Worm (Caenorhabditis elegans) whole organism, L4 larva: ENCODE measurements around the gene Y69H2.1.
A peak's percentile ranks its signal among the peaks of the same experiment; 100 is the strongest.

Experiments used
- F10B5.3 ChIP-seq: sonication (generic microtip); optimal IDR thresholded peaks from 2 replicates; lab custom pipeline; 2016; ENCODE audit warnings: mild to moderate bottlenecking, missing genetic modification characterization, missing compliant biosample characterization
- F44E2.7 ChIP-seq: fragments of 200-800 bp; sonication (Bioruptor generic); IDR thresholded peaks from 2 replicates; pipeline ENCODE4 v2.1.2; 2022; ENCODE audit warnings: missing genetic modification characterization, missing compliant biosample characterization
- T26A8.4 ChIP-seq: fragments of 200-800 bp; sonication (Bioruptor generic); IDR thresholded peaks from 2 replicates; pipeline ENCODE4 v1.3.6; 2022; ENCODE audit warnings: missing genetic modification characterization, missing compliant biosample characterization
- ZK546.5 ChIP-seq, 2 experiments: sonication (generic microtip); optimal IDR thresholded peaks; 2 replicates each; lab custom pipeline; 2017; ENCODE audit warnings: missing biosample characterization in 2 of 2, missing genetic modification characterization in 2 of 2
- aha-1 ChIP-seq: fragments of 150-350 bp; peaks from one replicate; lab custom pipeline; 2014; ENCODE audit warnings: missing biosample characterization, missing genetic modification characterization
- aly-2 ChIP-seq: sonication (generic microtip); optimal IDR thresholded peaks from 2 replicates; lab custom pipeline; 2018; ENCODE audit warnings: missing biosample characterization, missing genetic modification characterization
- ama-1 ChIP-seq: fragments of 150-350 bp; optimal IDR thresholded peaks from 2 replicates; lab custom pipeline; 2014; ENCODE audit warnings: inconsistent platforms, mixed read lengths
- ceh-28 ChIP-seq: fragments of 150-350 bp; optimal IDR thresholded peaks from 2 replicates; lab custom pipeline; 2014; ENCODE audit warnings: missing biosample characterization, missing genetic modification reagents, missing genetic modification characterization
- ceh-62 ChIP-seq: sonication (generic microtip); optimal IDR thresholded peaks from 2 replicates; lab custom pipeline; 2017; ENCODE audit warnings: missing biosample characterization, missing genetic modification characterization
- dmd-8 ChIP-seq: fragments of 200-800 bp; sonication (Bioruptor generic); IDR thresholded peaks from 2 replicates; pipeline ENCODE4 v1.3.6; 2022; ENCODE audit warnings: missing genetic modification characterization, missing compliant biosample characterization
- dpl-1 ChIP-seq: fragments of 150-350 bp; optimal IDR thresholded peaks from 2 replicates; lab custom pipeline; 2014; ENCODE audit warnings: missing biosample characterization, missing genetic modification reagents, missing genetic modification characterization
- duxl-1 ChIP-seq: sonication (generic microtip); optimal IDR thresholded peaks from 2 replicates; lab custom pipeline; 2016; ENCODE audit warnings: mild to moderate bottlenecking, missing genetic modification characterization, moderate library complexity, missing compliant biosample characterization; ENCODE audit not compliant: poor library complexity
- egl-43 ChIP-seq: fragments of 200-800 bp; sonication (Bioruptor generic); IDR thresholded peaks from 2 replicates; pipeline ENCODE4 v1.3.6; 2022; ENCODE audit warnings: missing genetic modification reagents, missing genetic modification characterization, missing compliant biosample characterization
- fos-1 ChIP-seq: fragments of 150-350 bp; optimal IDR thresholded peaks from 2 replicates; lab custom pipeline; 2014; ENCODE audit warnings: missing biosample characterization, missing genetic modification characterization
- hlh-30 ChIP-seq: sonication (generic microtip); optimal IDR thresholded peaks from 2 replicates; lab custom pipeline; 2017; ENCODE audit warnings: antibody characterized with exemption, mild to moderate bottlenecking, missing genetic modification characterization, missing compliant biosample characterization; ENCODE audit not compliant: insufficient read depth
- lin-13 ChIP-seq: fragments of 150-350 bp; optimal IDR thresholded peaks from 2 replicates; lab custom pipeline; 2014; ENCODE audit warnings: missing biosample characterization, missing genetic modification reagents, missing genetic modification characterization
- lin-38 ChIP-seq: fragments of 200-800 bp; sonication (Bioruptor generic); IDR thresholded peaks from 2 replicates; pipeline ENCODE4 v1.3.6; 2022; ENCODE audit warnings: missing genetic modification reagents, missing genetic modification characterization, missing compliant biosample characterization
- lin-39 ChIP-seq: fragments of 150-350 bp; optimal IDR thresholded peaks from 2 replicates; lab custom pipeline; 2014; ENCODE audit warnings: missing biosample characterization, missing genetic modification reagents, missing genetic modification characterization
- lsy-2 ChIP-seq, 2 experiments: fragments of 150-350 bp in 1 of 2; sonication (generic microtip) in 1 of 2; optimal IDR thresholded peaks; 2 replicates each; lab custom pipeline; 2014 to 2017; ENCODE audit warnings: missing biosample characterization in 2 of 2, missing genetic modification characterization in 2 of 2
- madf-5 ChIP-seq, 2 experiments: fragments of 200-800 bp; sonication (Bioruptor generic); IDR thresholded peaks; 2 replicates each; pipeline ENCODE4 v1.3.6; 2022; ENCODE audit warnings: missing compliant biosample characterization in 2 of 2, missing genetic modification characterization in 2 of 2
- mep-1 ChIP-seq: fragments of 150-350 bp; sonication (generic microtip); optimal IDR thresholded peaks from 3 replicates; lab custom pipeline; 2014; ENCODE audit warnings: missing biosample characterization, missing genetic modification characterization
- mes-2 ChIP-seq: sonication (generic microtip); optimal IDR thresholded peaks from 2 replicates; lab custom pipeline; 2016; ENCODE audit warnings: missing genotype, mild to moderate bottlenecking, missing genetic modification characterization, missing compliant biosample characterization; ENCODE audit not compliant: poor library complexity, severe bottlenecking
- mxl-3 ChIP-seq: fragments of 200-800 bp; sonication (Bioruptor generic); optimal IDR thresholded peaks from 2 replicates; lab custom pipeline; 2018; ENCODE audit warnings: mild to moderate bottlenecking, missing genetic modification characterization, missing compliant biosample characterization
- nhr-10 ChIP-seq: fragments of 150-350 bp; optimal IDR thresholded peaks from 2 replicates; lab custom pipeline; 2014; ENCODE audit warnings: missing biosample characterization, missing genetic modification characterization
- nhr-102 ChIP-seq: sonication (generic microtip); optimal IDR thresholded peaks from 2 replicates; lab custom pipeline; 2016; ENCODE audit warnings: mild to moderate bottlenecking, missing genetic modification characterization, moderate library complexity, missing compliant biosample characterization
- nhr-237 ChIP-seq: sonication (generic microtip); optimal IDR thresholded peaks from 2 replicates; lab custom pipeline; 2017; ENCODE audit warnings: missing biosample characterization, missing genetic modification characterization
- nhr-42 ChIP-seq: fragments of 200-800 bp; sonication (Bioruptor generic); IDR thresholded peaks from 2 replicates; pipeline ENCODE4 v1.3.6; 2022; ENCODE audit warnings: missing genetic modification characterization, missing compliant biosample characterization
- nhr-6 ChIP-seq: fragments of 150-350 bp; optimal IDR thresholded peaks from 2 replicates; lab custom pipeline; 2014; ENCODE audit warnings: missing biosample characterization, missing genetic modification characterization
- nhr-76 ChIP-seq: fragments of 150-350 bp; optimal IDR thresholded peaks from 2 replicates; lab custom pipeline; 2014; ENCODE audit warnings: missing biosample characterization, missing genetic modification characterization
- nhr-77 ChIP-seq: fragments of 150-350 bp; optimal IDR thresholded peaks from 2 replicates; lab custom pipeline; 2014; ENCODE audit warnings: missing biosample characterization, missing genetic modification characterization
- pqm-1 ChIP-seq: sonication (generic microtip); optimal IDR thresholded peaks from 2 replicates; lab custom pipeline; 2017; ENCODE audit warnings: missing biosample characterization, missing genetic modification characterization
- set-16 ChIP-seq: fragments of 200-800 bp; sonication (Bioruptor generic); IDR thresholded peaks from 2 replicates; pipeline ENCODE4 v1.3.6; 2022; ENCODE audit warnings: missing genetic modification reagents, missing genetic modification characterization, missing compliant biosample characterization
- snpc-1.2 ChIP-seq: fragments of 200-800 bp; sonication (Bioruptor generic); IDR thresholded peaks from 2 replicates; pipeline ENCODE4 v1.3.6; 2022; ENCODE audit warnings: missing genetic modification reagents, missing genetic modification characterization, missing compliant biosample characterization
- tra-1 ChIP-seq: fragments of 200-800 bp; sonication (Bioruptor generic); IDR thresholded peaks from 2 replicates; pipeline ENCODE4 v1.3.6; 2022; ENCODE audit warnings: missing genetic modification reagents, missing genetic modification characterization, missing compliant biosample characterization
- unc-130 ChIP-seq: sonication (generic microtip); optimal IDR thresholded peaks from 2 replicates; lab custom pipeline; 2016; ENCODE audit warnings: missing genetic modification reagents, missing genetic modification characterization, missing compliant biosample characterization
- unc-62 ChIP-seq, 3 experiments: fragments of 150-350 bp in 1 of 3; sonication (generic microtip); optimal IDR thresholded peaks in 2 of 3; peaks in 1 of 3; 1 replicate in 1 of 3; 2 replicates in 2 of 3; lab custom pipeline; 2014 to 2017; ENCODE audit warnings: missing biosample characterization in 3 of 3, missing genetic modification characterization in 3 of 3, missing genetic modification reagents in 3 of 3, missing genotype in 1 of 3
- zag-1 ChIP-seq: fragments of 150-350 bp; optimal IDR thresholded peaks from 2 replicates; lab custom pipeline; 2014; ENCODE audit warnings: missing biosample characterization, missing genetic modification characterization
- zfp-3 ChIP-seq: fragments of 200-800 bp; sonication (Bioruptor generic); conservative IDR thresholded peaks from 2 replicates; pipeline ENCODE4 v1.3.6; 2022; ENCODE audit warnings: missing genetic modification reagents, missing genetic modification characterization, missing compliant biosample characterization
- zip-2 ChIP-seq: fragments of 150-350 bp; optimal IDR thresholded peaks from 2 replicates; lab custom pipeline; 2014; ENCODE audit warnings: missing biosample characterization, missing genetic modification characterization
- ztf-11 ChIP-seq: fragments of 150-350 bp; optimal IDR thresholded peaks from 2 replicates; lab custom pipeline; 2014; ENCODE audit warnings: missing biosample characterization, missing genetic modification characterization

Gene Y69H2.1

DNA sequence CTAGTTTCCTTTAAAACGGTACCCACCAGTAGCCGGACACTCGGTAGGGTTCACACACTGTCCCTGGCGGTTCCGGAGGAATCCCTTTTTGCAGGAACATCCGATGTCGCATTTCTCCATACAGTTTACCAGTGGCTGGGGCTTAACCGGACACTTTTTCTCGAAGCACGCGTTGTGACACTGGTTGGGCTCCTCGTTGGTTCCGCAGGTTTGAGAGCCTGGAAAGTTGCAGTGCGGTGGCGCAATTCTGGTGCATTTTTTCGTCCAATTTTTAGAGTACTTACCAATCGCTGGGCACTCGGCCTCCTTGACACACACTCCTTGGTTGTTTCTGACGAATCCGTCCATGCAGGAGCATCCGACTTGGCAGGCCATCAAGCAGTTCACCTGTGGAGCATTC lies 40.0 kb upstream of the Y69H2.1 start:
- TF ChIP-seq snpc-1.2: no peak
- peak; percentile 95 for TF ChIP-seq aha-1
- TF ChIP-seq ama-1 (lab: Kevin White, UChicago): no peak
- TF ChIP-seq ceh-62 (tag; lab: Kevin White, UChicago): no peak
- no peak for TF ChIP-seq zag-1
- no peak for TF ChIP-seq pqm-1 (tag; lab: Kevin White, UChicago)
- no peak for TF ChIP-seq nhr-42
- no peak for TF ChIP-seq mes-2

DNA sequence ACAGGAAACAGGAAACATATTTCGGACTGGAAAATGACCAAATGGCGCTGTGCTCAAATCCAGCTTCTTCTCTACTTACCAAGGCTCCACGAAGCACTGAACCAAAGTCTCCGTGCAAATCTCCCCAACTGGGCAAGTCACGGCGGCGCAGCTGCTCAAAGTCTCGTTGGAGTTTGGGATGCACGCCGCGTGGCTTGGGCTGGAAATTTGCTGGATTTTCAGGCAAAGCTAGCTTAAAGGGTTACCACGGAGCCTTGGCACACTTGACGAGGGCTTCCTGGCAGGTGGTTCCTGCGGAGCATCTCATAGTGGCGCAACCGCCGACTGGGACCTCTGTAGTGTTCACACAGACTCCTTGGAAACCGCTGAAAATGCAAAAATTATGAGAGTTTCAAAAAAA lies 36.6 kb upstream of the Y69H2.1 start:
- no peak for TF ChIP-seq duxl-1 (tag; lab: Kevin White, UChicago)
- TF ChIP-seq F10B5.3: no peak
- TF ChIP-seq set-16 (GFP tag; lab: Robert Waterston, UW): peak; percentile 57; the same call in 1 of the 2 replicates
- no peak for TF ChIP-seq egl-43 (GFP tag; lab: Robert Waterston, UW)
- no peak for TF ChIP-seq ZK546.5 (tag; optimal IDR thresholded peaks at IDR 0.05; lab: Kevin White, UChicago)

DNA sequence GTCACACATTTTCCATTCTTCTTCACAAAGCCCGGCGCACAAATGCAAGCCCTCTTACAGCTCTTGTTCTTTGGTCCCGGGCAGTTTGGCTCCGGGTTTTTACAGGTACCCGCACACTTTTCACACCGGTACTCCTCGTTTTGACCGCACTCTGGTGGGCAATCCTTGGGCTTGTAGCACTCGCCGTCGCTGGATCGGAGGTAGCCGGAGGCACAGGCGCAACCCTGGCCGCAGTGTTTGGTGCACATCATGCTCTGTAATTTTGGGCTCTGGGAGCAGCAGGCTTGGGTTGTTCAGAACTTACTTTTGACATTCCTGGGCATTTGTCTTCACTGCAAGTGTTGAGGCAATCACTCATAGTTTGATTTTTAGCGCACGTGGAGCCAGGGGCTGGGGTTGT lies 35.0 kb upstream of the Y69H2.1 start:
- TF ChIP-seq hlh-30 (tag; lab: Kevin White, UChicago): no peak
- TF ChIP-seq T26A8.4 (GFP tag; lab: Robert Waterston, UW): no peak
- TF ChIP-seq set-16 (GFP tag; lab: Robert Waterston, UW): peak; percentile 67
- TF ChIP-seq mxl-3 (GFP tag; lab: Kevin White, UChicago): no peak
- TF ChIP-seq lin-13: no peak
- TF ChIP-seq F44E2.7 (GFP tag; lab: Robert Waterston, UW): no peak

DNA sequence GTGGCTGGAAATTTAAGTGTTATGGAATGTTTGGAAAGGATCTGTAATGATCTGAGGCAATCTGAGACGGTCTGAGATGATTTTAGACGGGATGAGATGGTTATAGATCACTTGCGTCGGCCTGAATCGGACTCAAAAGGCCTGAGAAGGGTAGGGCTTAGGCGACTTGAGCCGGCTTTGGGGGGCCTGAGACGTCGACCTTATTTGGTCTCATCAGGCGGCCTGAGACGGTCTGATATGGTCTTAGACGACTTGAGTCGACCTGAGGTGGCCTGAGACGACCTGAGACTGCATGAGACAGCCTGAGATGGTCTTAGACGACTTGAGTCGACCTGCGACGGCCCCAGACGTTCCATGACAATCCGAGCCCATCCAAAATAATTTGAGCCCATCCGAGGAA lies 34.0 kb upstream of the Y69H2.1 start:
- TF ChIP-seq F10B5.3: no peak
- TF ChIP-seq set-16 (GFP tag; lab: Robert Waterston, UW): peak; percentile 61

DNA sequence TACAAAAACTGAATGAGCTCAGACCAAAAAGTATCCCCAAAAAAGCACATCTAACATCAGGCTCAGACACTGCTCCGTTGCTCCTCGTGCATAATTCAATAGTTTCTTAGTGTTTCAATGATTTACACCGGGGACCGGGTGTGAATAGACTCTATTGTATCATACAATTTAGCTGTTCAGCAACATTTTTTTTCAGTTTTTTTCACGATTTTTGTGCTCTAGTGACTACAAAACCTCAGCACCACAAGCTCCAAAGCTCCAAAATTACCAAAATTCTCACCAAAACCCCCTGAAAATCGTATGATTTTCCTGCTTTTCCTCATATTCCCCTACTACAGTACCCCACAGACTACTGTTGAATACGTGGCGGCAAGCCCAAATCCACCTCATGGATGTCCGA lies 27.7 kb upstream of the Y69H2.1 start, which contains the start of gene egas-2:
Gene egas-2 (plus strand): TSS at position 301 of the 400 bp plus-strand sequence.
- TF ChIP-seq nhr-102 (no peak), dpl-1 (GFP tag; lab: Kevin White, UChicago) (no peak), aha-1 (no peak), lin-38 (GFP tag; lab: Robert Waterston, UW) (no peak), nhr-10 (no peak), zip-2 (tag; lab: Kevin White, UChicago) (no peak)

DNA sequence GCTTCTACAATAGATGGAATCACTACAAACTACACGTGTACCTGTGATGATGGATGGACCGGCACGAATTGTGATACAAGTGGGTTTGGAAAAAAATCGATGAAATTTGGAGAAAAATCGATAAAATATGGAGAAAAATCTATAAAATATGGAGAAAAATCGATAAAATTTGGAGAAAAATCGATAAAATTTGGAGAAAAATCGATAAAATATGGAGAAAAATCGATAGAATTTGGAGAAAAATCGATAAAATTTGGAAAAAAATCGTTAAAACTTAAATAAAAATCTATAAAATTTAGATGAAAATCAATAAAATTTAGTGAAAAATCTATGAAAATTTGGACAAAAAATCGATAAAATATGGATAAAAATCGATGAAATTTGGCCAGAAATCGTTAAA lies 21.9 kb upstream of the Y69H2.1 start:
- TF ChIP-seq lin-38 (GFP tag; lab: Robert Waterston, UW) (no peak), unc-130 (GFP tag; lab: Kevin White, UChicago) (no peak), ceh-28 (tag; lab: Kevin White, UChicago) (peak; percentile 70)

DNA sequence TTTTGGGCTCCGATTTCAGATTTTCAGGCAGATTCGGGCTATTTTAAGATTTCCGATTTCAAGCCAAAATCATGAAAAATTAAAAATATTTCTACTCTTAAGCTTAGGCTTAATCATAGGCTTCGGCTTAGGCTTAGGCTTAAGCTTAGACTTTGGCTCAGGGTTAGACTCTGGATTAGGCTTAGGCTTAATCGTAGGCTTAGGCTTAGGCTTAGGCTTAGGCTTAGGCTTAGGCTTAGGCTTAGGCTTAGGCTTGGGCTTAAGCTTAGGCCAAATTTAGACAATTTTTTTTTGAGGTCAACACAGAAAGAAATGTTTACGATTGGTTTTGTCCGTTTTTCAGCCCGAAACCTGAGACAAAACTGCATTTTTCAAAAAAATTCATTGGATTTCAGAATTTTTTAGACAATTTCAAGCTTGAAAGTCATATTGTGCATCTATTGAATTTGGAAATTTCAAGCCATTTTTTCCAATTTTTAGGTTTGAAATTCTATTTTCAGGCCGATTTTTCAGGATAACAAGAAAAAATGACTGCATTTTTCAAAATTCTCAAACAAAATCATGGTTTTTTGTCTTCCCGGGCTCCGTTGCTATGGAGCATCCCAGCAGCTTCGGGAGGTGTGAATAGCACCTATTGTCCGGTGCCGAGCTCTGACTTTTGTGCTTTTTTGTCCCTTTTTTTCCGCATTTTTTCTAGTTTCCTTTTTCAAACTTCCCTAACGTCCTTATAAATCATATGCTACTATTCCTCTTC lies 17.4 kb upstream of the Y69H2.1 start, which contains the start of gene egas-1:
Gene egas-1 (plus strand): TSS at position 704 of the 754 bp plus-strand sequence.
- TF ChIP-seq set-16 (GFP tag; lab: Robert Waterston, UW) (no peak), unc-62 (GFP tag; optimal IDR thresholded peaks at IDR 0.05 in 1 of 2; lab: Kevin White, UChicago) (peak in 1 of 2 experiments; percentile 89), unc-62 (tag; optimal IDR thresholded peaks at IDR 0.05; lab: Kevin White, UChicago) (no peak), tra-1 (GFP tag; lab: Robert Waterston, UW) (no peak), zfp-3 (GFP tag; lab: Robert Waterston, UW) (peak; percentile 90; the same call in 1 of the 2 replicates), aha-1 (peak; percentile 54), nhr-6 (tag; lab: Kevin White, UChicago) (peak; percentile 22), nhr-237 (tag; lab: Kevin White, UChicago) (peak; percentile 56), aly-2 (tag; lab: Kevin White, UChicago) (no peak), ztf-11 (tag; lab: Kevin White, UChicago) (no peak), lin-39 (tag; lab: Kevin White, UChicago) (no peak), ama-1 (lab: Kevin White, UChicago) (peak; percentile 39), dmd-8 (0 out of 2 replicates have a peak, but pooled peaks have one; percentile 5), nhr-77 (tag; lab: Kevin White, UChicago) (no peak), lin-38 (GFP tag; lab: Robert Waterston, UW) (no peak), lsy-2 (tag; optimal IDR thresholded peaks at IDR 0.05; lab: Kevin White, UChicago) (peak in 1 of 2 experiments; percentile 15), fos-1 (tag; lab: Kevin White, UChicago) (no peak), madf-5 (GFP tag; IDR thresholded peaks at IDR 0.05; lab: Robert Waterston, UW) (no peak), nhr-76 (no peak), mep-1 (tag; lab: Kevin White, UChicago) (peak; percentile 33)
